Worm (Caenorhabditis elegans) whole organism, L1 larva: ENCODE measurements around the gene oac-7.

Experiments used
- C04F5.9 ChIP-seq: sonication (generic microtip); optimal IDR thresholded peaks from 2 replicates; lab custom pipeline; 2016; ENCODE audit warnings: missing genetic modification characterization, missing compliant biosample characterization
- ama-1 ChIP-seq: fragments of 150-350 bp; optimal IDR thresholded peaks from 2 replicates; lab custom pipeline; 2014
- ceh-82 ChIP-seq, 3 experiments: fragments of 150-350 bp in 1 of 3; sonication (generic microtip) in 2 of 3; optimal IDR thresholded peaks; 2 replicates each; lab custom pipeline; 2014 to 2017; ENCODE audit warnings: missing biosample characterization in 3 of 3, missing genetic modification characterization in 3 of 3
- dpl-1 ChIP-seq, 3 experiments: fragments of 150-350 bp in 2 of 3; sonication (generic microtip) in 1 of 3; optimal IDR thresholded peaks; 2 replicates each; lab custom pipeline; 2014 to 2017; ENCODE audit warnings: missing biosample characterization in 3 of 3, missing genetic modification characterization in 3 of 3, missing genetic modification reagents in 3 of 3
- dsc-1 ChIP-seq: sonication (generic microtip); optimal IDR thresholded peaks from 2 replicates; lab custom pipeline; 2016; ENCODE audit warnings: mild to moderate bottlenecking, missing genetic modification characterization, missing compliant biosample characterization
- egl-27 ChIP-seq, 2 experiments: fragments of 150-350 bp in 1 of 2; sonication (generic microtip); optimal IDR thresholded peaks; 3 replicates each; lab custom pipeline; 2017 to 2018; ENCODE audit warnings: missing biosample characterization in 2 of 2, missing genetic modification characterization in 2 of 2, missing genetic modification reagents in 2 of 2
- lin-35 ChIP-seq, 2 experiments: fragments of 150-350 bp; optimal IDR thresholded peaks; 2 replicates each; lab custom pipeline; 2014; ENCODE audit warnings: missing biosample characterization in 2 of 2, missing genetic modification characterization in 2 of 2, missing genetic modification reagents in 2 of 2
- mef-2 ChIP-seq: fragments of 150-350 bp; optimal IDR thresholded peaks from 2 replicates; lab custom pipeline; 2014; ENCODE audit warnings: missing biosample characterization, missing genetic modification characterization
- nhr-20 ChIP-seq: sonication (generic microtip); optimal IDR thresholded peaks from 2 replicates; lab custom pipeline; 2016; ENCODE audit warnings: mild to moderate bottlenecking, missing genetic modification characterization, missing compliant biosample characterization
- nhr-28 ChIP-seq: fragments of 150-350 bp; optimal IDR thresholded peaks from 2 replicates; lab custom pipeline; 2014; ENCODE audit warnings: missing biosample characterization, missing genetic modification characterization
- nhr-85 ChIP-seq: sonication (generic microtip); peaks from one replicate; lab custom pipeline; 2016; ENCODE audit warnings: missing genetic modification characterization, inconsistent platforms, missing compliant biosample characterization
- swsn-7 ChIP-seq: sonication (generic microtip); optimal IDR thresholded peaks from 2 replicates; lab custom pipeline; 2016; ENCODE audit warnings: missing genetic modification characterization, missing compliant biosample characterization
- unc-62 ChIP-seq: fragments of 150-350 bp; optimal IDR thresholded peaks from 2 replicates; lab custom pipeline; 2014; ENCODE audit warnings: missing biosample characterization, missing genetic modification reagents, missing genetic modification characterization
- ztf-11 ChIP-seq, 2 experiments: sonication (generic microtip); optimal IDR thresholded peaks; 2 replicates each; lab custom pipeline; 2016 to 2017; ENCODE audit warnings: missing genetic modification characterization in 2 of 2, missing biosample characterization in 1 of 2, missing compliant biosample characterization in 1 of 2

DNA sequence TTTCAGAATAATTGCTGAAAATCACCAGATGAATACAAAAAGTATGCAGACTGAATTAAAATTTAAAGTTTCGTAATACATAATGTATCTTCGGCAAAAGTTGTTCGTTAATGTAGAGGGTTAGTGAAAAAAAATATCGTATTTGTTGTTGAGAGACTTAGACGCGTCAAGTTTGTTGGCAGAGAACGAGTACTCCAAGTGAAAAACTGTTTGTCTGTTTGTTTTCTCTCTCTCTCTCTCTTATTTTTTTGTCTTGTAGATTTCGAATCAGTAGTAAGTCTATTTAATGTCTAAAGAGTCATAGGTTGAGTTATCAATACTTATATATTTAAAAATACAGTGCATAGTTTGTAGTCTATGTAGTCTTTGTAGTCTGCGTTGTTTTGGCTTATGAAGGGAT, 40.0 kb upstream of the oac-7 start, which contains the start of the genes fbxa-2 and T13F3.8:
- TF ChIP-seq egl-27 (tag; optimal IDR thresholded peaks at IDR 0.05; lab: Kevin White, UChicago) (no peak), unc-62 (GFP tag; lab: Kevin White, UChicago) (no peak), nhr-28 (tag; lab: Kevin White, UChicago) (no peak), mef-2 (tag; lab: Kevin White, UChicago) (no peak), nhr-85 (tag; lab: Kevin White, UChicago) (no peak), swsn-7 (no peak), nhr-20 (tag; lab: Kevin White, UChicago) (no peak), lin-35 (GFP tag; optimal IDR thresholded peaks at IDR 0.05; lab: Kevin White, UChicago) (no peak), C04F5.9 (tag; lab: Kevin White, UChicago) (no peak), ama-1 (lab: Kevin White, UChicago) (no peak), ceh-82 (tag; optimal IDR thresholded peaks at IDR 0.05; lab: Kevin White, UChicago) (no peak), dsc-1 (tag; lab: Kevin White, UChicago) (no peak), ztf-11 (tag; optimal IDR thresholded peaks at IDR 0.05; lab: Kevin White, UChicago) (no peak), dpl-1 (GFP tag; optimal IDR thresholded peaks at IDR 0.05; lab: Kevin White, UChicago) (no peak)
